Fruit fly (Drosophila melanogaster) whole organism, wandering third instar larva: ENCODE data around the gene CG10222.

Source experiments
- Hnf4 ChIP-seq: fragments of 200-800 bp; sonication (Bioruptor generic); optimal IDR thresholded peaks from 2 replicates; lab custom pipeline; 2016; ENCODE audit warnings: missing biosample characterization, mild to moderate bottlenecking, missing genetic modification characterization
- Jra ChIP-seq: sonication (Bioruptor generic); optimal IDR thresholded peaks from 2 replicates; lab custom pipeline; 2016; ENCODE audit warnings: missing biosample characterization, missing genetic modification characterization
- Mio ChIP-seq: sonication (Bioruptor generic); optimal IDR thresholded peaks from 2 replicates; lab custom pipeline; 2016; ENCODE audit warnings: missing biosample characterization, missing genetic modification characterization
- Rel ChIP-seq, 2 experiments: fragments of 200-800 bp; sonication (Bioruptor generic) in 1 of 2; optimal IDR thresholded peaks; 2 replicates in 1 of 2; 3 replicates in 1 of 2; lab custom pipeline; 2016 to 2019; ENCODE audit warnings: mild to moderate bottlenecking in 2 of 2, missing biosample characterization in 2 of 2, missing genetic modification characterization in 2 of 2, moderate library complexity in 1 of 2
- dmrt93B ChIP-seq: fragments of 200-800 bp; sonication (Bioruptor generic); optimal IDR thresholded peaks from 2 replicates; lab custom pipeline; 2018; ENCODE audit warnings: missing biosample characterization, mild to moderate bottlenecking, missing genetic modification characterization
- dsf ChIP-seq: sonication (Bioruptor generic); optimal IDR thresholded peaks from 2 replicates; lab custom pipeline; 2016; ENCODE audit warnings: missing biosample characterization, missing genetic modification characterization, borderline replicate concordance
- jim ChIP-seq: fragments of 175-275, 200-325 bp; sonication (Bioruptor generic); optimal IDR thresholded peaks from 2 replicates; lab custom pipeline; 2016; ENCODE audit warnings: missing biosample characterization, mild to moderate bottlenecking, missing genetic modification characterization
- rgr ChIP-seq: fragments of 200-800 bp; sonication (Bioruptor generic); optimal IDR thresholded peaks from 3 replicates; lab custom pipeline; 2016; ENCODE audit warnings: missing biosample characterization, mild to moderate bottlenecking, missing genetic modification characterization

DNA sequence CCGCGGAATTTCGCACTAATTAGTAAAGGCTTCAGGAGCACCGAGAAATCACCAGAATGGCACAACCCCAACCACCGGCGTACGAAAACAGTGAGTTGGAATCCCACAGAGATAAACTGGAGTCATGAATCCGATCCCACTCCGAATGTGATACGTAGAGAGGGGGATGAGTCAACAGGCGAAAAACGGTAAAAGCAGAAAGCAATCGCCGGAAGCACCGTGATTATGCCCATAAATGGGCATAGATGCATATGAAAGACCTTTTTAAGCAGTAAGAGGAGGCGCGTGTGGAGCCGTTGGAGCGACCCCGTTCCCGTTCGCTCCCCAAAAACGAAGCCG lies 602 bp upstream of the CG10222 start:
- TF ChIP-seq Rel (GFP tag; optimal IDR thresholded peaks at IDR 0.05; lab: Kevin White, UChicago) = no peak
- TF ChIP-seq Rel (tag; optimal IDR thresholded peaks at IDR 0.05; lab: Kevin White, UChicago) = no peak
- TF ChIP-seq Hnf4 (GFP tag; lab: Kevin White, UChicago) = no peak
- TF ChIP-seq Jra (GFP tag; lab: Kevin White, UChicago) = no peak
- TF ChIP-seq Mio (GFP tag; lab: Kevin White, UChicago) = no peak
- TF ChIP-seq jim (GFP tag; lab: Kevin White, UChicago) = no peak
- TF ChIP-seq dsf (GFP tag; lab: Kevin White, UChicago) = no peak
- TF ChIP-seq rgr (GFP tag; lab: Kevin White, UChicago) = no peak
- no peak for TF ChIP-seq dmrt93B (GFP tag; lab: Kevin White, UChicago)
